Worm (Caenorhabditis elegans): Measurements from ENCODE around the gene vgln-1.

Gene vgln-1

ce11 chrII:9849497-9849896 lies 41.4 kb downstream of the vgln-1 start, which contains the start of gene old-2:
old-2 (minus strand) TSS chrII:9849597.
- TF ChIP-seq lim-6 (tag; optimal IDR thresholded peaks at IDR 0.05) = no peak

- TF ChIP-seq madf-2 (tag; optimal IDR thresholded peaks at IDR 0.05) (no peak), ceh-31 (tag; optimal IDR thresholded peaks at IDR 0.05) (no peak), pag-3 (tag; optimal IDR thresholded peaks at IDR 0.05; ENCODE audit: borderline replicate concordance) (no peak), mec-3 (tag; optimal IDR thresholded peaks at IDR 0.05; ENCODE audit: borderline replicate concordance) (no peak), ceh-2 (tag; optimal IDR thresholded peaks at IDR 0.05) (no peak), dmd-4 (tag; optimal IDR thresholded peaks at IDR 0.05; ENCODE audit: borderline replicate concordance) (no peak), unc-86 (tag; optimal IDR thresholded peaks at IDR 0.05) (no peak), ceh-24 (tag; optimal IDR thresholded peaks at IDR 0.05) (no peak), pax-1 (tag; optimal IDR thresholded peaks at IDR 0.05) (no peak), elt-2 (tag; optimal IDR thresholded peaks at IDR 0.05) (no peak), hlh-30 (tag; optimal IDR thresholded peaks at IDR 0.05; ENCODE audit: insufficient read depth) (no peak), sox-4 (tag; optimal IDR thresholded peaks at IDR 0.05) (no peak), ceh-48 (tag; optimal IDR thresholded peaks at IDR 0.05) (no peak)
Measured at ce11 chrII:9845239-9845638, 45.6 kb downstream of the vgln-1 start, which contains the start of gene chil-9. chil-9 (minus strand) TSS chrII:9845339.

- TF ChIP-seq ref-2 (tag; optimal IDR thresholded peaks at IDR 0.05) (no peak), ceh-31 (tag; optimal IDR thresholded peaks at IDR 0.05) (no peak), ceh-9 (tag; optimal IDR thresholded peaks at IDR 0.05) (no peak), ceh-22 (tag; optimal IDR thresholded peaks at IDR 0.05) (no peak), F13H6.1 (tag; optimal IDR thresholded peaks at IDR 0.05) (no peak), K09A11.1 (tag; optimal IDR thresholded peaks at IDR 0.05; ENCODE audit: insufficient read depth) (no peak), pros-1 (tag; optimal IDR thresholded peaks at IDR 0.05) (no peak), ceh-45 (GFP tag; IDR thresholded peaks at IDR 0.05) (no peak), tbx-2 (tag; optimal IDR thresholded peaks at IDR 0.05) (no peak), pag-3 (tag; optimal IDR thresholded peaks at IDR 0.05; ENCODE audit: borderline replicate concordance) (no peak), nfya-1 (tag; optimal IDR thresholded peaks at IDR 0.05) (no peak), Y22D7AL.16 (tag; optimal IDR thresholded peaks at IDR 0.05) (no peak), eyg-1 (tag; optimal IDR thresholded peaks at IDR 0.05) (no peak)
Measured at ce11 chrII:9841985-9842505, 48.8 kb downstream of the vgln-1 start, which contains the start of gene rnh-1.2. rnh-1.2 (minus strand) TSS chrII:9842035.

ce11 chrII:9840313-9840712 lies 50.6 kb downstream of the vgln-1 start, which contains the start of gene ZK938.11:
ZK938.11 (minus strand) TSS chrII:9840413.
- TF ChIP-seq che-1 (tag; optimal IDR thresholded peaks at IDR 0.05) (no peak), ets-4 (tag; optimal IDR thresholded peaks at IDR 0.05) (no peak), ceh-48 (tag; optimal IDR thresholded peaks at IDR 0.05) (no peak), dmd-4 (tag; optimal IDR thresholded peaks at IDR 0.05; ENCODE audit: borderline replicate concordance) (no peak), pag-3 (tag; optimal IDR thresholded peaks at IDR 0.05; ENCODE audit: borderline replicate concordance) (no peak), unc-42 (tag; optimal IDR thresholded peaks at IDR 0.05) (no peak), zip-5 (tag; optimal IDR thresholded peaks at IDR 0.05) (no peak), ahr-1 (tag; optimal IDR thresholded peaks at IDR 0.05) (no peak)

- peak; percentile 91 for TF ChIP-seq unc-42 (tag; optimal IDR thresholded peaks at IDR 0.05)
- peak; percentile 9 for TF ChIP-seq nfya-1 (tag; optimal IDR thresholded peaks at IDR 0.05)
- TF ChIP-seq dve-1 (tag; optimal IDR thresholded peaks at IDR 0.05) = no peak
- TF ChIP-seq mec-3 (tag; optimal IDR thresholded peaks at IDR 0.05; ENCODE audit: borderline replicate concordance) = no peak
- peak; percentile 40 for TF ChIP-seq ceh-14 (tag; optimal IDR thresholded peaks at IDR 0.05)
- no peak for TF ChIP-seq fkh-10 (GFP tag; optimal IDR thresholded peaks at IDR 0.05)
- no peak for TF ChIP-seq F13H6.1 (tag; optimal IDR thresholded peaks at IDR 0.05)
Measured at ce11 chrII:9838260-9838935, 52.5 kb downstream of the vgln-1 start, which contains the start of gene arrd-4. arrd-4 (minus strand) TSS chrII:9838310.

Measured in whole organism, late embryonic.